Worm (Caenorhabditis elegans) whole organism, L4 larva: Measurements from ENCODE around the gene C05B5.17.

ENCODE experiments used
- ceh-28 ChIP-seq: fragments of 150-350 bp; optimal IDR thresholded peaks from 2 replicates; lab custom pipeline; 2014; ENCODE audit warnings: missing biosample characterization, missing genetic modification reagents, missing genetic modification characterization
- daf-8 ChIP-seq: fragments of 200-800 bp; sonication (Bioruptor generic); IDR thresholded peaks from 2 replicates; pipeline ENCODE4 v1.3.6; 2022; ENCODE audit warnings: missing genetic modification characterization, missing compliant biosample characterization
- hmg-1.1 ChIP-seq: fragments of 200-800 bp; sonication (Bioruptor generic); IDR thresholded peaks from 2 replicates; pipeline ENCODE4 v1.3.6; 2022; ENCODE audit warnings: missing genetic modification reagents, missing genetic modification characterization, missing compliant biosample characterization
- lin-39 ChIP-seq: fragments of 150-350 bp; optimal IDR thresholded peaks from 2 replicates; lab custom pipeline; 2014; ENCODE audit warnings: missing biosample characterization, missing genetic modification reagents, missing genetic modification characterization
- mep-1 ChIP-seq: fragments of 150-350 bp; sonication (generic microtip); optimal IDR thresholded peaks from 3 replicates; lab custom pipeline; 2014; ENCODE audit warnings: missing biosample characterization, missing genetic modification characterization
- nhr-77 ChIP-seq: fragments of 150-350 bp; optimal IDR thresholded peaks from 2 replicates; lab custom pipeline; 2014; ENCODE audit warnings: missing biosample characterization, missing genetic modification characterization
- spr-1 ChIP-seq: sonication (generic microtip); optimal IDR thresholded peaks from 2 replicates; lab custom pipeline; 2016; ENCODE audit warnings: mild to moderate bottlenecking, missing genetic modification characterization, missing compliant biosample characterization
- unc-39 ChIP-seq: sonication (generic microtip); optimal IDR thresholded peaks from 2 replicates; lab custom pipeline; 2017; ENCODE audit warnings: missing biosample characterization, missing genetic modification characterization
- unc-62 ChIP-seq, 3 experiments: fragments of 150-350 bp in 1 of 3; sonication (generic microtip); optimal IDR thresholded peaks in 2 of 3; peaks in 1 of 3; 1 replicate in 1 of 3; 2 replicates in 2 of 3; lab custom pipeline; 2014 to 2017; ENCODE audit warnings: missing biosample characterization in 3 of 3, missing genetic modification characterization in 3 of 3, missing genetic modification reagents in 3 of 3, missing genotype in 1 of 3

ce11 chrIII:10001060-10001459, 1.9 kb upstream of the C05B5.17 start, which contains the start of gene C05B5.5:
- no peak for TF ChIP-seq nhr-77 (tag; lab: Kevin White, UChicago)
- TF ChIP-seq hmg-1.1 (GFP tag; lab: Robert Waterston, UW): no peak
- no peak for TF ChIP-seq mep-1 (tag; lab: Kevin White, UChicago)
- no peak for TF ChIP-seq spr-1 (tag; lab: Kevin White, UChicago)
- no peak for TF ChIP-seq ceh-28 (tag; lab: Kevin White, UChicago)
- TF ChIP-seq lin-39 (tag; lab: Kevin White, UChicago): no peak
- TF ChIP-seq unc-62 (GFP tag; optimal IDR thresholded peaks at IDR 0.05 in 1 of 2; lab: Kevin White, UChicago): no peak
- no peak for TF ChIP-seq unc-62 (tag; optimal IDR thresholded peaks at IDR 0.05; lab: Kevin White, UChicago)
- TF ChIP-seq unc-39: no peak
- no peak for TF ChIP-seq daf-8 (GFP tag; lab: Robert Waterston, UW)
